Worm (Caenorhabditis elegans): ENCODE measurements around the gene lips-10.

Gene lips-10

ce11 chrII:8438791-8439287 is at the start of gene lips-10:
Gene lips-10 (plus strand): TSS chrII:8439168.
- TF ChIP-seq peb-1 (tag; optimal IDR thresholded peaks at IDR 0.05) = no peak
- no peak for TF ChIP-seq ztf-4 (tag; optimal IDR thresholded peaks at IDR 0.05)
- no peak for TF ChIP-seq nhr-77 (tag; optimal IDR thresholded peaks at IDR 0.05)
- no peak for TF ChIP-seq ztf-1 (GFP tag; conservative IDR thresholded peaks at IDR 0.05)
- peak; percentile 46 for TF ChIP-seq nhr-25 (tag; optimal IDR thresholded peaks at IDR 0.05)
- no peak for TF ChIP-seq nhr-237 (tag; optimal IDR thresholded peaks at IDR 0.05)
- peak; percentile 82 for TF ChIP-seq blmp-1 (tag; optimal IDR thresholded peaks at IDR 0.05; ENCODE audit: insufficient read depth)
- TF ChIP-seq aly-2 (tag; optimal IDR thresholded peaks at IDR 0.05) = no peak
- TF ChIP-seq sem-4 (tag; optimal IDR thresholded peaks at IDR 0.05) = no peak
- no peak for TF ChIP-seq R02D3.7 (tag; optimal IDR thresholded peaks at IDR 0.05)
- no peak for TF ChIP-seq lin-11 (tag; optimal IDR thresholded peaks at IDR 0.05)
- TF ChIP-seq ceh-16 (tag; optimal IDR thresholded peaks at IDR 0.05) = no peak

ce11 chrII:8390751-8391150 is 48.2 kb upstream of the lips-10 start, which contains the start of gene F49E12.10:
Gene F49E12.10 (plus strand): TSS chrII:8391051.
- TF ChIP-seq fos-1 (tag; optimal IDR thresholded peaks at IDR 0.05) (peak; percentile 54), C34F6.9 (tag; optimal IDR thresholded peaks at IDR 0.05) (no peak), alr-1 (tag; optimal IDR thresholded peaks at IDR 0.05) (no peak), ztf-4 (tag; optimal IDR thresholded peaks at IDR 0.05) (no peak), gmeb-1 (tag; optimal IDR thresholded peaks at IDR 0.05) (no peak), lsy-2 (tag; optimal IDR thresholded peaks at IDR 0.05) (no peak)

ce11 chrII:8392215-8392614 is 46.8 kb upstream of the lips-10 start:
- TF ChIP-seq egl-27 (tag; optimal IDR thresholded peaks at IDR 0.05) (no peak), fos-1 (tag; optimal IDR thresholded peaks at IDR 0.05) (peak; percentile 55)

ce11 chrII:8394205-8394604 is 44.8 kb upstream of the lips-10 start, which contains the start of gene F49E12.8:
Gene F49E12.8 (minus strand): TSS chrII:8394305.
- TF ChIP-seq nhr-77 (tag; optimal IDR thresholded peaks at IDR 0.05) (no peak), fos-1 (tag; optimal IDR thresholded peaks at IDR 0.05) (no peak), nhr-237 (tag; optimal IDR thresholded peaks at IDR 0.05) (no peak), mdl-1 (tag; optimal IDR thresholded peaks at IDR 0.05) (no peak), lin-13 (GFP tag; optimal IDR thresholded peaks at IDR 0.05) (no peak), skn-1 (tag; optimal IDR thresholded peaks at IDR 0.05) (no peak), nhr-6 (tag; optimal IDR thresholded peaks at IDR 0.05) (no peak)

ce11 chrII:8396041-8396440 is 42.9 kb upstream of the lips-10 start, which contains the start of gene F49E12.7:
Gene F49E12.7 (minus strand): TSS chrII:8396141.
- TF ChIP-seq F13H6.1 (tag; optimal IDR thresholded peaks at IDR 0.05) (no peak), nhr-23 (tag; optimal IDR thresholded peaks at IDR 0.05) (no peak), elt-1 (tag; optimal IDR thresholded peaks at IDR 0.05) (no peak), zag-1 (tag; optimal IDR thresholded peaks at IDR 0.05) (no peak), skn-1 (tag; optimal IDR thresholded peaks at IDR 0.05) (no peak), ztf-4 (tag; optimal IDR thresholded peaks at IDR 0.05) (no peak), peb-1 (tag; optimal IDR thresholded peaks at IDR 0.05) (no peak), fos-1 (tag; optimal IDR thresholded peaks at IDR 0.05) (no peak), nhr-10 (tag; optimal IDR thresholded peaks at IDR 0.05) (no peak), lin-11 (tag; optimal IDR thresholded peaks at IDR 0.05) (no peak), unc-55 (GFP tag; optimal IDR thresholded peaks at IDR 0.05) (no peak), snpc-4 (tag; optimal IDR thresholded peaks at IDR 0.05) (no peak)

ce11 chrII:8399064-8399463 is 39.9 kb upstream of the lips-10 start, which contains the start of gene dod-23:
Gene dod-23 (minus strand): TSS chrII:8399164.
- no peak for TF ChIP-seq nhr-23 (tag; optimal IDR thresholded peaks at IDR 0.05)
- no peak for TF ChIP-seq peb-1 (tag; optimal IDR thresholded peaks at IDR 0.05)
- no peak for TF ChIP-seq ceh-82 (tag; optimal IDR thresholded peaks at IDR 0.05)
- TF ChIP-seq lin-39 (tag; optimal IDR thresholded peaks at IDR 0.05) = no peak
- TF ChIP-seq ZK546.5 (tag; optimal IDR thresholded peaks at IDR 0.05) = no peak
- no peak for TF ChIP-seq sem-4 (tag; optimal IDR thresholded peaks at IDR 0.05)
- no peak for TF ChIP-seq unc-62 (GFP tag; optimal IDR thresholded peaks at IDR 0.05)
- no peak for TF ChIP-seq nhr-129 (tag; optimal IDR thresholded peaks at IDR 0.05)
- no peak for TF ChIP-seq nhr-77 (tag; optimal IDR thresholded peaks at IDR 0.05)
